Fruit fly (Drosophila melanogaster) whole organism, adult: ENCODE results near the gene CG14915.

Experiments
- CG11617 ChIP-seq: fragments of 200-800 bp; sonication (Bioruptor generic); optimal IDR thresholded peaks from 2 replicates; lab custom pipeline; 2017; ENCODE audit warnings: mild to moderate bottlenecking, missing biosample characterization, missing genetic modification reagents, missing genetic modification characterization
- CG1620 ChIP-seq: fragments of 200-800 bp; sonication (Bioruptor generic); optimal IDR thresholded peaks from 2 replicates; lab custom pipeline; 2016; ENCODE audit warnings: missing biosample characterization, missing genetic modification characterization
- CG33017 ChIP-seq: fragments of 200-800 bp; sonication (Bioruptor generic); optimal IDR thresholded peaks from 2 replicates; lab custom pipeline; 2018; ENCODE audit warnings: missing biosample characterization, mild to moderate bottlenecking, missing genetic modification characterization, moderate library complexity
- CG7045 ChIP-seq: fragments of 200-800 bp; sonication (Bioruptor generic); optimal IDR thresholded peaks from 2 replicates; lab custom pipeline; 2017; ENCODE audit warnings: missing biosample characterization, mild to moderate bottlenecking, missing genetic modification characterization
- Clk ChIP-seq: fragments of 200-800 bp; sonication (Bioruptor generic); optimal IDR thresholded peaks from 2 replicates; lab custom pipeline; 2017; ENCODE audit warnings: missing biosample characterization, missing genetic modification characterization
- Mnt ChIP-seq: fragments of 200-800 bp; sonication (Bioruptor generic); optimal IDR thresholded peaks from 2 replicates; lab custom pipeline; 2016; ENCODE audit warnings: missing biosample characterization, mild to moderate bottlenecking, missing genetic modification characterization
- bab1 ChIP-seq: fragments of 200-800 bp; sonication (Bioruptor generic); optimal IDR thresholded peaks from 3 replicates; lab custom pipeline; 2019; ENCODE audit warnings: missing biosample characterization, mild to moderate bottlenecking, missing genetic modification characterization, moderate library complexity
- cic ChIP-seq: fragments of 200-800 bp; sonication (Bioruptor generic); optimal IDR thresholded peaks from 2 replicates; lab custom pipeline; 2017; ENCODE audit warnings: missing biosample characterization, mild to moderate bottlenecking, missing genetic modification characterization, moderate library complexity
- pad ChIP-seq: fragments of 200-800 bp; sonication (Bioruptor generic); optimal IDR thresholded peaks from 3 replicates; lab custom pipeline; 2017; ENCODE audit warnings: missing biosample characterization, missing genetic modification characterization, mild to moderate bottlenecking, moderate library complexity, missing genetic modification reagents
- tj ChIP-seq: fragments of 200-800 bp; sonication (Bioruptor generic); optimal IDR thresholded peaks from 3 replicates; lab custom pipeline; 2017; ENCODE audit warnings: missing biosample characterization, mild to moderate bottlenecking, missing genetic modification characterization, moderate library complexity

dm6 chr2L:11073947-11074346 is 3.1 kb downstream of the CG14915 start:
- TF ChIP-seq bab1 (GFP tag; lab: Kevin White, UChicago) (no peak), CG1620 (no peak), CG33017 (tag; lab: Kevin White, UChicago) (no peak), cic (GFP tag; lab: Kevin White, UChicago) (no peak), Mnt (no peak), CG11617 (GFP tag; lab: Kevin White, UChicago) (no peak), Clk (GFP tag; lab: Kevin White, UChicago) (no peak), pad (no peak), tj (GFP tag; lab: Kevin White, UChicago) (no peak), CG7045 (GFP tag; lab: Kevin White, UChicago) (no peak)
